Fruit fly (Drosophila melanogaster) whole organism, embryonic: ENCODE measurements around the gene nod.

Experiments
- Abd-B ChIP-seq: fragments of 200-800 bp; sonication (Bioruptor generic); optimal IDR thresholded peaks from 2 replicates; lab custom pipeline; 2018; ENCODE audit warnings: missing biosample characterization, mild to moderate bottlenecking, missing genetic modification characterization, moderate library complexity
- Ada2b ChIP-seq: fragments of 200-800 bp; sonication (Bioruptor generic); IDR thresholded peaks from 2 replicates; pipeline ENCODE4 v1.3.6; 2022; ENCODE audit warnings: missing biosample characterization, missing genetic modification characterization
- Bgb ChIP-seq: fragments of 200-800 bp; sonication (Bioruptor generic); IDR thresholded peaks from 2 replicates; pipeline ENCODE4 v1.3.6; 2022; ENCODE audit warnings: missing biosample characterization, missing genetic modification characterization; ENCODE audit not compliant: partially characterized antibody
- CG10543 ChIP-seq: fragments of 200-800 bp; sonication (Bioruptor generic); optimal IDR thresholded peaks from 3 replicates; lab custom pipeline; 2017; ENCODE audit warnings: missing biosample characterization, mild to moderate bottlenecking, missing genetic modification characterization, moderate library complexity
- CG10565 ChIP-seq: fragments of 200-800 bp; sonication (Bioruptor generic); optimal IDR thresholded peaks from 3 replicates; lab custom pipeline; 2016; ENCODE audit warnings: missing biosample characterization, mild to moderate bottlenecking, missing genetic modification characterization
- CG11696 ChIP-seq: fragments of 200-800 bp; sonication (Bioruptor generic); IDR thresholded peaks from 2 replicates; pipeline ENCODE4 v1.3.6; 2022; ENCODE audit warnings: missing biosample characterization, missing genetic modification characterization
- CG12071 ChIP-seq: fragments of 200-800 bp; sonication (Bioruptor generic); optimal IDR thresholded peaks from 3 replicates; lab custom pipeline; 2018; ENCODE audit warnings: missing biosample characterization, mild to moderate bottlenecking, missing genetic modification characterization
- CG12219 ChIP-seq: fragments of 200-800 bp; sonication (Bioruptor generic); optimal IDR thresholded peaks from 3 replicates; lab custom pipeline; 2018; ENCODE audit warnings: missing biosample characterization, mild to moderate bottlenecking, missing genetic modification characterization
- CG12299 ChIP-seq: fragments of 200-800 bp; sonication (Bioruptor generic); optimal IDR thresholded peaks from 2 replicates; lab custom pipeline; 2018; ENCODE audit warnings: missing biosample characterization, mild to moderate bottlenecking, missing genetic modification characterization
- CG13296 ChIP-seq: fragments of 200-800 bp; sonication (Bioruptor generic); optimal IDR thresholded peaks from 3 replicates; lab custom pipeline; 2018; ENCODE audit warnings: missing biosample characterization, mild to moderate bottlenecking, missing genetic modification characterization
- CG13775 ChIP-seq: fragments of 200-800 bp; sonication (Bioruptor generic); optimal IDR thresholded peaks from 3 replicates; lab custom pipeline; 2017; ENCODE audit warnings: missing biosample characterization, mild to moderate bottlenecking, missing genetic modification characterization
- CG14667 ChIP-seq: fragments of 200-800 bp; sonication (Bioruptor generic); IDR thresholded peaks from 2 replicates; pipeline ENCODE4 v1.3.6; 2022; ENCODE audit warnings: missing biosample characterization, missing genetic modification characterization
- CG14860 ChIP-seq: fragments of 200-800 bp; sonication (Bioruptor generic); IDR thresholded peaks from 3 replicates; pipeline ENCODE4 v1.3.6; 2022; ENCODE audit warnings: missing biosample characterization, missing genetic modification characterization; ENCODE audit not compliant: partially characterized antibody
- CG14965 ChIP-seq: fragments of 200-800 bp; sonication (Bioruptor generic); optimal IDR thresholded peaks from 2 replicates; lab custom pipeline; 2016; ENCODE audit warnings: missing biosample characterization, missing genetic modification characterization, borderline replicate concordance
- CG1602 ChIP-seq: fragments of 200-800 bp; sonication (Bioruptor generic); optimal IDR thresholded peaks from 3 replicates; lab custom pipeline; 2016; ENCODE audit warnings: missing biosample characterization, missing genetic modification characterization
- CG1603 ChIP-seq: fragments of 200-800 bp; sonication (Bioruptor generic); optimal IDR thresholded peaks from 2 replicates; lab custom pipeline; 2019; ENCODE audit warnings: missing biosample characterization, mild to moderate bottlenecking, missing genetic modification characterization, moderate library complexity
- CG16779 ChIP-seq: fragments of 200-800 bp; sonication (Bioruptor generic); IDR thresholded peaks from 2 replicates; pipeline ENCODE4 v1.3.6; 2022; ENCODE audit warnings: missing biosample characterization, missing genetic modification characterization
- CG32532 ChIP-seq: fragments of 200-800 bp; sonication (Bioruptor generic); IDR thresholded peaks from 2 replicates; pipeline ENCODE4 v1.3.6; 2022; ENCODE audit warnings: missing biosample characterization, missing genetic modification characterization
- CG34376 ChIP-seq: fragments of 200-800 bp; sonication (Bioruptor generic); optimal IDR thresholded peaks from 2 replicates; lab custom pipeline; 2018; ENCODE audit warnings: missing biosample characterization, mild to moderate bottlenecking, missing genetic modification characterization
- CG4282 ChIP-seq: fragments of 200-800 bp; sonication (Bioruptor generic); optimal IDR thresholded peaks from 2 replicates; lab custom pipeline; 2016; ENCODE audit warnings: missing biosample characterization, missing genetic modification characterization
- CG8924 ChIP-seq: fragments of 200-800 bp; optimal IDR thresholded peaks from 3 replicates; lab custom pipeline; 2019; ENCODE audit warnings: missing biosample characterization, mild to moderate bottlenecking, missing genetic modification characterization, moderate library complexity
- CG9932 ChIP-seq: fragments of 200-800 bp; sonication (Bioruptor generic); IDR thresholded peaks from 2 replicates; pipeline ENCODE4 v1.3.6; 2022; ENCODE audit warnings: missing biosample characterization, missing genetic modification characterization
- CoRest ChIP-seq: fragments of 200-800 bp; sonication (Bioruptor generic); optimal IDR thresholded peaks from 3 replicates; lab custom pipeline; 2018; ENCODE audit warnings: missing biosample characterization, mild to moderate bottlenecking, missing genetic modification characterization, moderate library complexity
- D19A ChIP-seq: fragments of 200-800 bp; optimal IDR thresholded peaks from 3 replicates; lab custom pipeline; 2019; ENCODE audit warnings: missing biosample characterization, mild to moderate bottlenecking, missing genetic modification characterization, moderate library complexity
- Dip2 ChIP-seq: fragments of 200-800 bp; sonication (Bioruptor generic); IDR thresholded peaks from 2 replicates; pipeline ENCODE4 v1.3.6; 2022; ENCODE audit warnings: missing biosample characterization, missing genetic modification characterization
- E2f1 ChIP-seq: fragments of 200-800 bp; sonication (Bioruptor generic); IDR thresholded peaks from 2 replicates; pipeline ENCODE4 v1.3.6; 2022; ENCODE audit warnings: missing biosample characterization, missing genetic modification characterization
- Elba2 ChIP-seq: fragments of 200-800 bp; sonication (Bioruptor generic); optimal IDR thresholded peaks from 3 replicates; lab custom pipeline; 2016; ENCODE audit warnings: missing biosample characterization, missing genetic modification characterization
- Hmr ChIP-seq: fragments of 200-800 bp; sonication (Bioruptor generic); optimal IDR thresholded peaks from 3 replicates; lab custom pipeline; 2017; ENCODE audit warnings: mild to moderate bottlenecking, missing biosample characterization, missing genetic modification reagents, missing genetic modification characterization
- Hmx ChIP-seq: fragments of 200-800 bp; sonication (Bioruptor generic); optimal IDR thresholded peaks from 2 replicates; lab custom pipeline; 2016; ENCODE audit warnings: missing biosample characterization, missing genetic modification characterization
- Myb ChIP-seq: fragments of 200-800 bp; sonication (Bioruptor generic); optimal IDR thresholded peaks from 2 replicates; lab custom pipeline; 2016; ENCODE audit warnings: missing biosample characterization, missing genetic modification characterization
- NC2α ChIP-seq: fragments of 200-800 bp; sonication (Bioruptor generic); optimal IDR thresholded peaks from 2 replicates; lab custom pipeline; 2016; ENCODE audit warnings: missing biosample characterization, missing genetic modification characterization
- Sin3A ChIP-seq: fragments of >200 bp; optimal IDR thresholded peaks from 2 replicates; lab custom pipeline; 2018
- Xbp1 ChIP-seq: fragments of 200-800 bp; sonication (Bioruptor generic); optimal IDR thresholded peaks from 3 replicates; lab custom pipeline; 2016; ENCODE audit warnings: missing biosample characterization, mild to moderate bottlenecking, missing genetic modification characterization
- YL-1 ChIP-seq: fragments of 200-800 bp; sonication (Bioruptor generic); optimal IDR thresholded peaks from 3 replicates; lab custom pipeline; 2017; ENCODE audit warnings: missing biosample characterization, mild to moderate bottlenecking, missing genetic modification characterization
- ap ChIP-seq: fragments of 200-800 bp; sonication (Bioruptor generic); IDR thresholded peaks from 2 replicates; pipeline ENCODE4 v1.3.6; 2022; ENCODE audit warnings: missing biosample characterization, missing genetic modification characterization
- ems ChIP-seq: fragments of 200-800 bp; sonication (Bioruptor generic); optimal IDR thresholded peaks from 3 replicates; lab custom pipeline; 2016; ENCODE audit warnings: missing biosample characterization, missing genetic modification characterization
- ftz-f1 ChIP-seq: fragments of 200-800 bp; sonication (Bioruptor generic); optimal IDR thresholded peaks from 2 replicates; lab custom pipeline; 2016; ENCODE audit warnings: missing biosample characterization, missing genetic modification characterization
- kah ChIP-seq: fragments of 200-800 bp; sonication (Bioruptor generic); optimal IDR thresholded peaks from 2 replicates; lab custom pipeline; 2018; ENCODE audit warnings: missing biosample characterization, mild to moderate bottlenecking, missing genetic modification characterization
- knrl ChIP-seq: fragments of 200-800 bp; sonication (Bioruptor generic); IDR thresholded peaks from 3 replicates; pipeline ENCODE4 v1.3.6; 2022; ENCODE audit warnings: missing biosample characterization, missing genetic modification characterization; ENCODE audit not compliant: partially characterized antibody
- lola ChIP-seq, 3 experiments: fragments of >200 bp in 2 of 3; fragments of 200-800 bp in 1 of 3; sonication (Bioruptor generic) in 1 of 3; optimal IDR thresholded peaks; 2 replicates each; lab custom pipeline; 2017 to 2019; ENCODE audit warnings: missing biosample characterization in 3 of 3, missing genetic modification characterization in 3 of 3, mild to moderate bottlenecking in 1 of 3, moderate library complexity in 1 of 3
- luna ChIP-seq: fragments of 200-800 bp; sonication (Bioruptor generic); optimal IDR thresholded peaks from 2 replicates; lab custom pipeline; 2016; ENCODE audit warnings: missing biosample characterization, missing genetic modification characterization
- ranshi ChIP-seq: fragments of 200-800 bp; sonication (Bioruptor generic); IDR thresholded peaks from 2 replicates; pipeline ENCODE4 v1.3.6; 2022; ENCODE audit warnings: missing biosample characterization, missing genetic modification characterization
- row ChIP-seq: fragments of 200-800 bp; sonication (Bioruptor generic); IDR thresholded peaks from 3 replicates; pipeline ENCODE4 v1.3.6; 2022; ENCODE audit warnings: missing biosample characterization, missing genetic modification characterization
- sc ChIP-seq, 3 experiments: fragments of >200 bp in 2 of 3; fragments of 200-800 bp in 1 of 3; sonication (Bioruptor generic) in 1 of 3; optimal IDR thresholded peaks; 2 replicates in 2 of 3; 3 replicates in 1 of 3; lab custom pipeline; 2017; ENCODE audit warnings: mild to moderate bottlenecking in 1 of 3, missing biosample characterization in 1 of 3, missing genetic modification characterization in 1 of 3, missing genetic modification reagents in 1 of 3
- sens ChIP-seq: fragments of 200-800 bp; sonication (Bioruptor generic); peaks from one replicate; lab custom pipeline; 2016; ENCODE audit warnings: missing biosample characterization, missing genetic modification characterization
- sens-2 ChIP-seq: fragments of 200-800 bp; sonication (Bioruptor generic); IDR thresholded peaks from 2 replicates; pipeline ENCODE4 v1.3.6; 2022; ENCODE audit warnings: missing biosample characterization, missing genetic modification characterization
- tup ChIP-seq: fragments of 200-800 bp; sonication (Bioruptor generic); optimal IDR thresholded peaks from 2 replicates; lab custom pipeline; 2016; ENCODE audit warnings: missing biosample characterization, mild to moderate bottlenecking, missing genetic modification characterization, moderate library complexity
- tx ChIP-seq: fragments of 200-800 bp; sonication (Bioruptor generic); optimal IDR thresholded peaks from 2 replicates; lab custom pipeline; 2016; ENCODE audit warnings: missing biosample characterization, missing genetic modification characterization
- wor ChIP-seq: fragments of 200-800 bp; sonication (Bioruptor generic); IDR thresholded peaks from 2 replicates; pipeline ENCODE4 v1.3.6; 2022; ENCODE audit warnings: missing biosample characterization, missing genetic modification characterization

nod gene

DNA sequence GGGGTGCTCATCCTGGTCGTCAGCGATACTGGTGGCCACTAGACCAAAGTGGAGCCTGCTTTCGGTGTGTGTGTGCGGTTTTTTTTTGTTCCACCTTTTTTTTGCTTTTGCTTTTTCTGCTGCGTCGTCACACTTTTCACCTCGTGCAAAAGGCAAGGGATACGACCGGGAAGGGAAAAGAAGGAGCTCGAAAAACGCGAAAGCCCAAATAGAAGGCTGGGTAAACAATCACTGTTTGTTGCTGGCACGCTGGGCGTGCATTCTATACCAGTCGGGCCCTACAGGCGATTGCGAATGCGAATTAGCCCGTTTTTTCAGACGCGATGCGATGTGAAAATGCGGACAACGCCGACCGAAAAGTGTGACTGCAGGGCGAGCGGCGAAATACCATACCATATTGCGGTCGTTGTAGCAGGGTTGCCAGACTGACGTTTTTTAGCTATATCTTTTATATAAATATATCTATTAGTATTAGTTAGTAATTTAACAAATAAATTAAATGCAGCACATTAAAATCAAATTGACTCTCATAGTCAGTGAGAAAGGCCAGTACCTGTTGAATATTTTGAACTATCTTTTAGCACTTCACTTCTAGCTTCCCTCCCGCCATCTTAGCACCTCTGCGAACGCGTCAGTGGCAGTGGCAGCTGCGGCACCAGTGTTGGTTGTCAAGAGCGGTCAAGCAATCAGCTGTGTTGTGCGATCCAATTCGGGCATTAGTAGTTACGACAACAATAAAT, 10.4 kb upstream of the nod start, which contains the start of the genes Polr2A and CG11699 (continued):
- TF ChIP-seq CG4282 (GFP tag; lab: Kevin White, UChicago) (no peak), NC2α (no peak), Elba2 (GFP tag; lab: Kevin White, UChicago) (no peak), Hmr (GFP tag; lab: Kevin White, UChicago) (no peak), Ada2b (GFP tag; lab: Robert Waterston, UW) (no peak), CG32532 (GFP tag; lab: Robert Waterston, UW) (peak; percentile 34; the same call in 1 of the 2 replicates), Bgb (GFP tag; lab: Robert Waterston, UW) (peak; percentile 31; the same call in 1 of the 2 replicates), CG16779 (GFP tag; lab: Robert Waterston, UW) (no peak), ems (GFP tag; lab: Kevin White, UChicago) (peak; percentile 5), CG14860 (GFP tag; lab: Robert Waterston, UW) (no peak), luna (GFP tag; lab: Kevin White, UChicago) (no peak), CoRest (tag; lab: Kevin White, UChicago) (peak; percentile 72), CG13775 (GFP tag; lab: Kevin White, UChicago) (peak; percentile 64), Dip2 (GFP tag; lab: Robert Waterston, UW) (no peak), YL-1 (GFP tag; lab: Kevin White, UChicago) (peak; percentile 85), ranshi (GFP tag; lab: Robert Waterston, UW) (no peak), CG14667 (GFP tag; lab: Robert Waterston, UW) (no peak), kah (GFP tag; lab: Kevin White, UChicago) (no peak), ap (GFP tag; lab: Robert Waterston, UW) (no peak), tup (no peak), sc (optimal IDR thresholded peaks at IDR 0.05; lab: Kevin White, UChicago) (no peak), sc (GFP tag; optimal IDR thresholded peaks at IDR 0.05; lab: Kevin White, UChicago) (no peak), CG10565 (GFP tag; lab: Kevin White, UChicago) (no peak), lola (GFP tag; optimal IDR thresholded peaks at IDR 0.05; lab: Kevin White, UChicago) (peak in 1 of 3 experiments; percentile 31), E2f1 (GFP tag; lab: Robert Waterston, UW) (no peak), CG11696 (GFP tag; lab: Robert Waterston, UW) (no peak), ftz-f1 (GFP tag; lab: Kevin White, UChicago) (no peak), Abd-B (GFP tag; lab: Kevin White, UChicago) (peak; percentile 25), wor (no peak), Hmx (GFP tag; lab: Kevin White, UChicago) (no peak), knrl (GFP tag; lab: Robert Waterston, UW) (no peak; the same call in 2 of the 3 replicates), D19A (tag; lab: Kevin White, UChicago) (peak; percentile 29), CG8924 (tag; lab: Kevin White, UChicago) (peak; percentile 31), CG1603 (no peak), row (GFP tag; lab: Robert Waterston, UW) (peak; percentile 87), CG34376 (no peak), sens (peak; percentile 47), CG10543 (GFP tag; lab: Kevin White, UChicago) (peak; percentile 58), CG9932 (GFP tag; lab: Robert Waterston, UW) (peak; percentile 59), tx (no peak), Myb (no peak), CG14965 (no peak), CG12299 (tag; lab: Kevin White, UChicago) (peak; percentile 29), CG13296 (peak; percentile 8), Sin3A (lab: Kevin White, UChicago) (peak; percentile 81), sens-2 (GFP tag; lab: Robert Waterston, UW) (no peak), CG12071 (GFP tag; lab: Kevin White, UChicago) (no peak), CG12219 (no peak), CG1602 (GFP tag; lab: Kevin White, UChicago) (peak; percentile 23), Xbp1 (GFP tag; lab: Kevin White, UChicago) (peak; percentile 60)
